Fruit fly (Drosophila melanogaster): ENCODE results near the gene CG11498.

Gene CG11498

dm6 chr3R:30164162-30164561 lies 3.9 kb upstream of the CG11498 start (continued):
- TF ChIP-seq hkb (optimal IDR thresholded peaks at IDR 0.05) (no peak), hkb (GFP tag; IDR thresholded peaks at IDR 0.05) (peak; percentile 16; the same call in 1 of the 2 replicates), chm (GFP tag; IDR thresholded peaks at IDR 0.05) (no peak), Usf (GFP tag; optimal IDR thresholded peaks at IDR 0.05) (no peak), ab (GFP tag; optimal IDR thresholded peaks at IDR 0.05) (no peak), chn (GFP tag; optimal IDR thresholded peaks at IDR 0.05) (no peak), kah (GFP tag; optimal IDR thresholded peaks at IDR 0.05) (no peak), CG10209 (GFP tag; optimal IDR thresholded peaks at IDR 0.05) (peak; percentile 7), CG18262 (tag; optimal IDR thresholded peaks at IDR 0.05) (peak; percentile 40), CG10147 (GFP tag; optimal IDR thresholded peaks at IDR 0.05) (no peak), CG43689 (GFP tag; IDR thresholded peaks at IDR 0.05) (no peak), CG17385 (GFP tag; optimal IDR thresholded peaks at IDR 0.05) (no peak), tll (GFP tag; optimal IDR thresholded peaks at IDR 0.05) (no peak), pan (optimal IDR thresholded peaks at IDR 0.05) (no peak), pan (GFP tag; optimal IDR thresholded peaks at IDR 0.05 in 1 of 2, IDR thresholded peaks at IDR 0.05 in 1 of 2) (peak in 1 of 2 experiments; percentile 62), CG12769 (tag; optimal IDR thresholded peaks at IDR 0.05) (no peak), CTCF (GFP tag; optimal IDR thresholded peaks at IDR 0.05) (no peak), Dp (GFP tag; optimal IDR thresholded peaks at IDR 0.05) (no peak), sug (tag; optimal IDR thresholded peaks at IDR 0.05) (no peak), Dbx (GFP tag; IDR thresholded peaks at IDR 0.05) (no peak), pum (GFP tag; optimal IDR thresholded peaks at IDR 0.05) (no peak), gcm (GFP tag; optimal IDR thresholded peaks at IDR 0.05) (no peak), CG9609 (GFP tag; optimal IDR thresholded peaks at IDR 0.05) (no peak), CG10321 (GFP tag; IDR thresholded peaks at IDR 0.05) (no peak), lov (optimal IDR thresholded peaks at IDR 0.05) (no peak), lov (GFP tag; IDR thresholded peaks at IDR 0.05) (no peak), CG11093 (GFP tag; IDR thresholded peaks at IDR 0.05) (no peak), CG9932 (GFP tag; IDR thresholded peaks at IDR 0.05) (no peak), CG18599 (GFP tag; optimal IDR thresholded peaks at IDR 0.05) (peak; percentile 10), mld (GFP tag; IDR thresholded peaks at IDR 0.05; ENCODE audit: partially characterized antibody) (no peak), Jarid2 (GFP tag; optimal IDR thresholded peaks at IDR 0.05) (no peak), CG12071 (GFP tag; optimal IDR thresholded peaks at IDR 0.05) (no peak), CG32532 (GFP tag; IDR thresholded peaks at IDR 0.05) (no peak), NC2α (GFP tag; optimal IDR thresholded peaks at IDR 0.05) (no peak), Ssrp (tag; optimal IDR thresholded peaks at IDR 0.05) (no peak), CG15696 (tag; optimal IDR thresholded peaks at IDR 0.05) (no peak), sob (GFP tag; IDR thresholded peaks at IDR 0.05) (peak; percentile 48; the same call in 1 of the 2 replicates), CG7357 (GFP tag; IDR thresholded peaks at IDR 0.05) (no peak), CG9215 (GFP tag; IDR thresholded peaks at IDR 0.05) (no peak), Hr39 (optimal IDR thresholded peaks at IDR 0.05) (no peak), gce (GFP tag; IDR thresholded peaks at IDR 0.05) (peak; percentile 54; the same call in 1 of the 3 replicates), HLH3B (GFP tag; IDR thresholded peaks at IDR 0.05) (peak; percentile 64), dati (GFP tag; IDR thresholded peaks at IDR 0.05) (no peak), zen2 (GFP tag; IDR thresholded peaks at IDR 0.05; ENCODE audit: partially characterized antibody) (no peak), ranshi (GFP tag; IDR thresholded peaks at IDR 0.05) (no peak), CG6791 (GFP tag; IDR thresholded peaks at IDR 0.05; ENCODE audit: partially characterized antibody) (no peak), fd64A (GFP tag; optimal IDR thresholded peaks at IDR 0.05) (no peak), esg (GFP tag; conservative IDR thresholded peaks at IDR 0.05) (peak; percentile 45), ems (GFP tag; optimal IDR thresholded peaks at IDR 0.05) (no peak), luna (GFP tag; optimal IDR thresholded peaks at IDR 0.05) (no peak), BtbVII (GFP tag; optimal IDR thresholded peaks at IDR 0.05) (no peak), CG3407 (GFP tag; optimal IDR thresholded peaks at IDR 0.05) (no peak), Rx (GFP tag; IDR thresholded peaks at IDR 0.05) (peak; percentile 36; the same call in 1 of the 2 replicates), CG8089 (GFP tag; optimal IDR thresholded peaks at IDR 0.05) (peak; percentile 9)
